Worm (Caenorhabditis elegans) whole organism, L2 larva: ENCODE measurements around the gene ZK892.6.

Experiments used
- alr-1 ChIP-seq: fragments of 150-350 bp; optimal IDR thresholded peaks from 2 replicates; lab custom pipeline; 2014; ENCODE audit warnings: missing biosample characterization, missing genetic modification characterization
- aly-2 ChIP-seq: fragments of 150-350 bp; optimal IDR thresholded peaks from 2 replicates; lab custom pipeline; 2014; ENCODE audit warnings: missing biosample characterization, missing genetic modification characterization
- ceh-16 ChIP-seq: fragments of 150-350 bp; optimal IDR thresholded peaks from 2 replicates; lab custom pipeline; 2014; ENCODE audit warnings: missing biosample characterization, missing genetic modification characterization
- fos-1 ChIP-seq: fragments of 150-350 bp; optimal IDR thresholded peaks from 2 replicates; lab custom pipeline; 2014; ENCODE audit warnings: missing biosample characterization, missing genetic modification characterization
- nhr-10 ChIP-seq: sonication (generic microtip); optimal IDR thresholded peaks from 2 replicates; lab custom pipeline; 2017; ENCODE audit warnings: missing biosample characterization, missing genetic modification characterization
- snpc-4 ChIP-seq: fragments of 150-350 bp; optimal IDR thresholded peaks from 2 replicates; lab custom pipeline; 2014; ENCODE audit warnings: missing biosample characterization, missing genetic modification characterization
- unc-62 ChIP-seq: fragments of 150-350 bp; optimal IDR thresholded peaks from 2 replicates; lab custom pipeline; 2014; ENCODE audit warnings: missing biosample characterization, missing genetic modification reagents, missing genetic modification characterization

DNA sequence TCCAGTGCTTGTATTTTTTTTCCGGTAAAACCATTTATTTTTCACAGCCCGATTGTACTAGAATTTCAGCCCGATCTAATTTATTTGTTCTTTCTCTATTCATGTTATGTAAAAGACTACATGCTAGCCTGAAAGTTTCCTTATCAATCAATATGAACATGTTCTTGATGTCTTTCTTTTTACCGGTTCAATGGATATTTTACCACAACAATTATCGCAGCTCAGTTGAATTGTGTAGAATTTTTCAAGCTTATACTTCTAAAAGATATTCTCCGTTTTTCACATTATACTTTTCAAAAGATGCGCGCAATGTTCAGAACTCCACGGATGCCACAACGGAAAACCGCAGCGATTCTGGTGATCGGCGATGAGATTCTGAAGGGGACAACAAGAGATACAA is 36.1 kb downstream of the ZK892.6 start, which contains the start of gene flad-1:
- TF ChIP-seq alr-1 (tag; lab: Kevin White, UChicago) (no peak), aly-2 (tag; lab: Kevin White, UChicago) (no peak), ceh-16 (tag; lab: Kevin White, UChicago) (no peak), fos-1 (tag; lab: Kevin White, UChicago) (no peak), unc-62 (GFP tag; lab: Kevin White, UChicago) (no peak), nhr-10 (tag; lab: Kevin White, UChicago) (no peak), snpc-4 (tag; lab: Kevin White, UChicago) (no peak)
